Worm (Caenorhabditis elegans): ENCODE data around the gene F57G12.2.
A peak's percentile ranks its signal among the peaks of the same experiment; 100 is the strongest.

F57G12.2 gene

DNA sequence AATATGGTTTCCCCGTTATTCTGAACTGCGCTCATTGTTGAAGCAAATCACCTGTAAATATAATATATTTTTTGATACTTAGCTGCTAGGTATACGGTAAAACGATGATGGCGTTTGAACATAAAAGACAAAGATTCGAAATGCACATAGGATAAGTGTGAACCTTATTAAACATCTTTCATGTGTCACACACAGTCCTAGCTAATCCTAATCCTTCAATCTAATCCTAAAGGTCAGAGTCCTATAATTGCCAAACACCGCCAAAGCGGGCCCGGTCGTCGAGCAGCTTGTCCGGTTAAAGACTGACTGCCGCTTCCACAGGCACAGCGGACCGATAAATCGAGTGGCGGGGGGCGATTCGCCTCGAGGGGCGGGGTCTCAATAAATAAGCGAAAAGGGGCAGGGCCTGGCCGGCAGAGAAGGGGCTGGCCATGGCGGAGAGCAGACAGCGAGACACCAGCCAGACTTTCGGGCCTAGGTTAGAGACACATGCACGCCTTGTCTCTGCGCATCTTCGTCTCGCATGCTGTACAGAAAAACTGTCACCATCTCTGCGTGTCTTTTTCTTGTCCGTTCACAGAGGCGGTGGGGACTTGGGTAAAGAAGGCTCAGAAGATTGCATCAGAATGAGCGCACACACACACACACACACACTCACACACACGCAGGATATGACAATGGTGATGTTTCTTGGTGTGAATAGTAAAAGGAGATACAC lies 11.9 kb upstream of the F57G12.2 start, which contains the start of gene F57G12.1 (continued):
- TF ChIP-seq lin-11 (tag; optimal IDR thresholded peaks at IDR 0.05) (peak; percentile 84), zag-1 (tag; optimal IDR thresholded peaks at IDR 0.05) (peak; percentile 65), nhr-21 (tag; optimal IDR thresholded peaks at IDR 0.05) (peak; percentile 36), F13H6.1 (tag; optimal IDR thresholded peaks at IDR 0.05) (peak; percentile 87), nhr-6 (tag; optimal IDR thresholded peaks at IDR 0.05) (peak; percentile 48), peb-1 (tag; optimal IDR thresholded peaks at IDR 0.05) (peak; percentile 18), lin-13 (GFP tag; optimal IDR thresholded peaks at IDR 0.05) (peak; percentile 71), ceh-82 (tag; optimal IDR thresholded peaks at IDR 0.05) (no peak), egl-27 (tag; optimal IDR thresholded peaks at IDR 0.05) (peak; percentile 79), mbf-1 (tag; optimal IDR thresholded peaks at IDR 0.05) (no peak), sma-9 (GFP tag; optimal IDR thresholded peaks at IDR 0.05) (peak; percentile 94), sma-9 (tag; optimal IDR thresholded peaks at IDR 0.05) (peak; percentile 27), C34F6.9 (tag; optimal IDR thresholded peaks at IDR 0.05) (peak; percentile 79), nhr-237 (tag; optimal IDR thresholded peaks at IDR 0.05) (no peak), ceh-16 (tag; optimal IDR thresholded peaks at IDR 0.05) (peak; percentile 64), ztf-1 (GFP tag; conservative IDR thresholded peaks at IDR 0.05) (no peak), sma-3 (GFP tag; optimal IDR thresholded peaks at IDR 0.05) (peak; percentile 22), ama-1 (optimal IDR thresholded peaks at IDR 0.05) (peak; percentile 54)

DNA sequence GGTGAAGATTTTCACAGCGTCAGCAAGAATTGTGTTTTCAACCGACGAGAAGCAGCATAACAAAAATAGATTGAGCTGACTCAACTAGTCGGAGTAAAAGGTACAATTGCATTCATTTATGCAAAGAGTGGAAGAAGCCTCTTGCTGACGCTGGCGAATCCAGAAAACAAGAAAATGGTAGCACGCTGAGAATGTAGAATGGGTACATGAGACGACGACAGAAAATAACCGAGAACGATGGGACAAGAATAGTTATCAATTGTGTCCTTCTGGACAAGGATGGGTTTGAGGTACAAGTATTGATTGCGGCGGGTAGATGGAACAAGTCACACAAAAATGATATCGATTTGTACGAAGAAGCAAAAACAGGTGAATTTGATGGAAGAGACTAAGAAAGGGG lies 9.5 kb upstream of the F57G12.2 start:
- TF ChIP-seq nhr-237 (tag; optimal IDR thresholded peaks at IDR 0.05) = no peak
- no peak for TF ChIP-seq sma-3 (GFP tag; optimal IDR thresholded peaks at IDR 0.05)
- no peak for TF ChIP-seq nhr-23 (tag; optimal IDR thresholded peaks at IDR 0.05)
- no peak for TF ChIP-seq mab-5 (tag; optimal IDR thresholded peaks at IDR 0.05)
- TF ChIP-seq ama-1 (optimal IDR thresholded peaks at IDR 0.05) = no peak
- no peak for TF ChIP-seq nhr-6 (tag; optimal IDR thresholded peaks at IDR 0.05)

DNA sequence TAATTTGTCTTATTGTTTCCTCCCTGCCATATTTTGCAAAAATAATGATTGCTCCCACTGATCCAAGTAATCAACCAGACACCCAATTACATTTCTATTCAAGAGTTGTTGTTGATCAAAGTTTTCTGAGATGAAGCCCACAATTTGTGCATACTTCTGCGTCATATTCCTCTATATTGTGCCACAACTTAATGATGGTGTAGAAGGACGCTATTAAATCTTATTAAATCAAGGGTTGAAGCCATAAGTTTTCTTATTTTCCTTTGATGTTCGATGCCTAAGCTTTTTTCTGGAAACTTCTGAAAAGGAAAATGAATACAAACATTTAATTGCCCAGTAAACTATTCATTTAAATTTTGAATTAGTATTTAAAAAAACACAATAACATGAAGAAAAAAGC lies 8.9 kb upstream of the F57G12.2 start:
- no peak for TF ChIP-seq R02D3.7 (tag; optimal IDR thresholded peaks at IDR 0.05)
- TF ChIP-seq ztf-4 (tag; optimal IDR thresholded peaks at IDR 0.05) = no peak
- TF ChIP-seq unc-55 (GFP tag; optimal IDR thresholded peaks at IDR 0.05) = no peak
- no peak for TF ChIP-seq mab-5 (tag; optimal IDR thresholded peaks at IDR 0.05)
- TF ChIP-seq nhr-21 (tag; optimal IDR thresholded peaks at IDR 0.05) = no peak
- no peak for TF ChIP-seq nhr-25 (tag; optimal IDR thresholded peaks at IDR 0.05)
- TF ChIP-seq unc-39 (tag; optimal IDR thresholded peaks at IDR 0.05) = no peak
- TF ChIP-seq egl-27 (tag; optimal IDR thresholded peaks at IDR 0.05) = no peak
- TF ChIP-seq dmd-4 (tag; optimal IDR thresholded peaks at IDR 0.05) = no peak

DNA sequence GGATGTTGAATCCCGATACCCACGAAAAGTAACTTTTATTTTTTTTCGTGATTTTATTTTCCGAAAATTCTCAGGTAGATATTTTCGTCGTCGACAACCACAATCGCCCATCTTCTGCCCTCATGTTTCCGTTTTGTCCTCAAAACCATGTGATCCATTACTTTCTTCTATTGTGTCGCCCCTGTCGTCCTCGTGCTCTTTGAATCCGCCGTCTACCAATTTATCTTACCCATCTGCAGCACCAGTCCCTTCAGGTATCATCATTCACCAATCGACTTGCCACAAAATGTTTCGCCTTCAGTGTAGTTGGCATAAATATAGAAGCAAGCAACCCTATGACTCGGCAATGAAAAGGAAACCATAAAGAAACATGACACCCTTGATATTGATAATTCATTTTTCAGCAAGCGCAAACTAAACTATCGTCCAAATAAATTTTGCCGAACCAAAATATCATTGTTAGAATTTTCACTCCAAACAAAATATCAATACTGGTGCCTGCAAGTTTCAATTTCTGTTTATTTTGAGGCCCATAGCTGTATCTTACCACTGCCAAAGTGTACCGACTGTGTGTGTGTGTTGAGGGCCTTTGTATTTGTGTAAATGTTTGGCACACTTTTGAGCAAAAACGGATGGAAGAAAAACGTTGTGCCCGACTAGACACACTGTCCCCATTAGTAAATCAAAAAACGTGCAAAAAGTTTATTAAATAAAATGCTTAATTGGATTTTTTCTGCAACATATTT lies 8.0 kb upstream of the F57G12.2 start:
- peak; percentile 70 for TF ChIP-seq nhr-129 (tag; optimal IDR thresholded peaks at IDR 0.05)
- no peak for TF ChIP-seq nhr-23 (tag; optimal IDR thresholded peaks at IDR 0.05)
- TF ChIP-seq lsy-2 (tag; optimal IDR thresholded peaks at IDR 0.05) = peak in 1 of 2 experiments; percentile 15

DNA sequence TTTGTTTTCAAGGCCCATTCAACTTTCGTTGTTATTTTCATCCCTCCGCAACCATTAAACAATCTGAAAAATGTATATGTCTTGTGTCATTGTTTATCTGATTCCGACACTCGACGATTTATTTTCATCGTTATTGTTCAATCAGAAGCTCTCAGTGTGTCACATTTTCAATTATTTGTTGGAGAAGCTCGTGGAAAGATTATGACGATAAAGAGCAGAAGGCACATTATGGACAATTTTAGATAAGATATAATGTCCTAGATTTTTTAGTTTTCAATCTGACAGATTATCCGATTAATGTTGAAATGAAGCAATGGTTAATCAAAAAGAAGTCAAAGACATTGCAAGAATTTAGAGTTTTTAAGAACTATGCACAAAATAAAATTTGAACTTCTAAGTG lies 5.1 kb upstream of the F57G12.2 start:
- TF ChIP-seq nhr-237 (tag; optimal IDR thresholded peaks at IDR 0.05) = no peak
- no peak for TF ChIP-seq mdl-1 (tag; optimal IDR thresholded peaks at IDR 0.05)
- no peak for TF ChIP-seq sma-3 (GFP tag; optimal IDR thresholded peaks at IDR 0.05)
- TF ChIP-seq unc-55 (GFP tag; optimal IDR thresholded peaks at IDR 0.05) = no peak
- no peak for TF ChIP-seq F13H6.1 (tag; optimal IDR thresholded peaks at IDR 0.05)
- TF ChIP-seq ztf-4 (tag; optimal IDR thresholded peaks at IDR 0.05) = no peak
- no peak for TF ChIP-seq sem-4 (tag; optimal IDR thresholded peaks at IDR 0.05)
- TF ChIP-seq dmd-4 (tag; optimal IDR thresholded peaks at IDR 0.05) = no peak
- TF ChIP-seq skn-1 (tag; optimal IDR thresholded peaks at IDR 0.05) = no peak
- TF ChIP-seq fos-1 (tag; optimal IDR thresholded peaks at IDR 0.05) = no peak
- TF ChIP-seq lin-13 (GFP tag; optimal IDR thresholded peaks at IDR 0.05) = no peak
- TF ChIP-seq snpc-4 (tag; optimal IDR thresholded peaks at IDR 0.05) = no peak
- TF ChIP-seq egl-27 (tag; optimal IDR thresholded peaks at IDR 0.05) = no peak
- no peak for TF ChIP-seq nhr-11 (tag; optimal IDR thresholded peaks at IDR 0.05)

Data from whole organism, L2 larva.